Fruit fly (Drosophila melanogaster): ENCODE measurements around the gene sqd.
A peak's percentile ranks its signal among the peaks of the same experiment; 100 is the strongest.

sqd gene

DNA sequence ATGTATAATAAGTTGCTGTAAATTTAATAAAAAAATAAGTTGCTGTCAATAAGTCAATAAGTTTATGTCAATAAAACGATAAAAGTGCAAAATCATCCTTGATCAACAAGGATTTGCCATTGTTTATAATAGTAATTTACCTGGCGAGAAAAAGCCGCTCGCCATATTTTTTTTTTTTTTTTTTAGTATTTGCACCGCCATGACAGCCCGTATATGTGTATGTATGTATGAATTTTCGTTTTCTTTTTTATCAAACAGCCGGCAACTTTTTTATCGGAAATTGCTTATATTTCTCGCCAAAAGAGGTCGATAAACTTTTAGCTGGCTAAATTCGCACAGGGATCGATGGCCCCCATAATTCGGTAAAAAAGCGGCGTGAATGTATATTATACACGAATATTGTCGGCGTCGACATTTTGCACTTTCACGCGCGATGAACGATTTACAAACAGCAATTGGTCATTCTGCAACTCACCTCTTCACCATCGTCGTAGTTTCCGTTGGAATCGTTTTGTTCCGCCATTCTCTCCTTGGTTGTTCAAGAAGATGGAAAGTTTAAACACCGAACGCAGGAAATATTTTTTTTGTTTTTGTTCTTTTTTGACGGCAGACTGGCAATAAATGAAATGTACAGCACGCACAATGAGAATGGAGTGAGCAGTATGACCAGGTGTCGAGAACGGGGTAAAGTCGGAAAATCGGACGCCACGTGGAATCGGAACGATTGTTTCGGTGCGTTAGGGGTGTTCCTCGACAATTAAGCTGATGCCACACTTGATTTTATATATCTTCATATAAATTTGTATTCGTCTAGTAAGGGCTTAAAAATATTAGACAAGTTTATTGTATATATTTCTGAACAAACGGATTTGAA lies 14.0 kb upstream of the sqd start, which contains the start of gene Hrb87F (continued):
- TF ChIP-seq phol (tag; optimal IDR thresholded peaks at IDR 0.05) (peak; percentile 84), BEAF-32 (GFP tag; optimal IDR thresholded peaks at IDR 0.05) (peak; percentile 40), CG10274 (GFP tag; optimal IDR thresholded peaks at IDR 0.05) (no peak), CG2889 (GFP tag; IDR thresholded peaks at IDR 0.05) (no peak), Sin3A (optimal IDR thresholded peaks at IDR 0.05) (peak; percentile 47), Sox102F (GFP tag; optimal IDR thresholded peaks at IDR 0.05) (no peak), bsh (GFP tag; optimal IDR thresholded peaks at IDR 0.05) (peak in 1 of 2 experiments; percentile 9), CG10209 (GFP tag; optimal IDR thresholded peaks at IDR 0.05) (no peak), lbe (GFP tag; optimal IDR thresholded peaks at IDR 0.05) (peak; percentile 50), CG11723 (GFP tag; optimal IDR thresholded peaks at IDR 0.05) (no peak), CG33557 (GFP tag; optimal IDR thresholded peaks at IDR 0.05) (no peak), Ets65A (GFP tag) (peak; percentile 89), CG12659 (GFP tag; optimal IDR thresholded peaks at IDR 0.05) (peak; percentile 82), ewg (GFP tag; optimal IDR thresholded peaks at IDR 0.05) (no peak), CG9932 (GFP tag; IDR thresholded peaks at IDR 0.05) (peak; percentile 67), MBD-R2 (GFP tag; IDR thresholded peaks at IDR 0.05) (peak; percentile 28; the same call in 1 of the 2 replicates), lov (optimal IDR thresholded peaks at IDR 0.05) (no peak), lov (GFP tag; IDR thresholded peaks at IDR 0.05) (peak; percentile 22; the same call in 1 of the 3 replicates), CG9215 (GFP tag; IDR thresholded peaks at IDR 0.05) (peak; percentile 12; the same call in 1 of the 2 replicates), Bgb (GFP tag; IDR thresholded peaks at IDR 0.05; ENCODE audit: partially characterized antibody) (peak; percentile 19; the same call in 1 of the 2 replicates), Lpt (GFP tag; optimal IDR thresholded peaks at IDR 0.05) (no peak), CG14014 (GFP tag; IDR thresholded peaks at IDR 0.05) (0 out of 2 replicates have a peak, but pooled peaks have one; percentile 5), CG15073 (GFP tag; optimal IDR thresholded peaks at IDR 0.05) (no peak), CG8478 (optimal IDR thresholded peaks at IDR 0.05) (no peak), ems (GFP tag; optimal IDR thresholded peaks at IDR 0.05) (no peak), CG15514 (GFP tag; optimal IDR thresholded peaks at IDR 0.05) (peak; percentile 28), ap (GFP tag; IDR thresholded peaks at IDR 0.05) (no peak), CG7987 (GFP tag; optimal IDR thresholded peaks at IDR 0.05) (peak; percentile 60), hkb (optimal IDR thresholded peaks at IDR 0.05) (no peak), hkb (GFP tag; IDR thresholded peaks at IDR 0.05) (0 out of 2 replicates have a peak, but pooled peaks have one; percentile 12), CHES-1-like (GFP tag; optimal IDR thresholded peaks at IDR 0.05) (peak; percentile 21), ERR (GFP tag; optimal IDR thresholded peaks at IDR 0.05) (no peak), ind (GFP tag; optimal IDR thresholded peaks at IDR 0.05) (no peak), CG10979 (tag; optimal IDR thresholded peaks at IDR 0.05) (no peak), Dref (GFP tag; IDR thresholded peaks at IDR 0.05) (peak; percentile 67), CG7357 (GFP tag; IDR thresholded peaks at IDR 0.05) (0 out of 3 replicates have a peak, but pooled peaks have one; percentile 11), CG8924 (tag; optimal IDR thresholded peaks at IDR 0.05) (peak; percentile 28), CG3726 (GFP tag; IDR thresholded peaks at IDR 0.05) (no peak), p53 (GFP tag; optimal IDR thresholded peaks at IDR 0.05) (no peak), amos (GFP tag; IDR thresholded peaks at IDR 0.05; ENCODE audit: partially characterized antibody) (peak; percentile 25; the same call in 1 of the 2 replicates), ara (GFP tag; IDR thresholded peaks at IDR 0.05) (no peak), Side (GFP tag; optimal IDR thresholded peaks at IDR 0.05) (peak; percentile 39), esg (GFP tag; conservative IDR thresholded peaks at IDR 0.05) (0 out of 2 replicates have a peak, but pooled peaks have one; percentile 19), abd-A (tag; optimal IDR thresholded peaks at IDR 0.05) (no peak), CG6813 (GFP tag; optimal IDR thresholded peaks at IDR 0.05) (no peak), sisA (GFP tag; IDR thresholded peaks at IDR 0.05) (0 out of 2 replicates have a peak, but pooled peaks have one; percentile 18), CG17568 (GFP tag; optimal IDR thresholded peaks at IDR 0.05) (peak; percentile 35), maf-S (GFP tag; optimal IDR thresholded peaks at IDR 0.05) (no peak), Ets97D (GFP tag; optimal IDR thresholded peaks at IDR 0.05) (peak; percentile 78)
